Worm (Caenorhabditis elegans) whole organism, L1 larva: Measurements from ENCODE around the gene C34F6.9.

ENCODE experiments used
- C16A3.4 ChIP-seq: fragments of 150-350 bp; optimal IDR thresholded peaks from 2 replicates; lab custom pipeline; 2014; ENCODE audit warnings: missing biosample characterization, missing genetic modification characterization
- F16B12.6 ChIP-seq: fragments of 150-350 bp; optimal IDR thresholded peaks from 2 replicates; lab custom pipeline; 2014; ENCODE audit warnings: missing biosample characterization, missing genetic modification characterization
- Y116A8C.19 ChIP-seq: sonication (generic microtip); optimal IDR thresholded peaks from 2 replicates; lab custom pipeline; 2016; ENCODE audit warnings: missing compliant biosample characterization, missing genetic modification characterization, borderline replicate concordance
- aha-1 ChIP-seq: fragments of 150-350 bp; optimal IDR thresholded peaks from 2 replicates; lab custom pipeline; 2014; ENCODE audit warnings: missing biosample characterization, missing genetic modification characterization
- alr-1 ChIP-seq: fragments of 200-800 bp; sonication (Bioruptor generic); optimal IDR thresholded peaks from 2 replicates; lab custom pipeline; 2018; ENCODE audit warnings: borderline replicate concordance, mild to moderate bottlenecking, missing genetic modification characterization, missing compliant biosample characterization
- blmp-1 ChIP-seq: fragments of 150-350 bp; optimal IDR thresholded peaks from 2 replicates; lab custom pipeline; 2014; ENCODE audit warnings: missing biosample characterization, missing genetic modification characterization
- ceh-82 ChIP-seq, 3 experiments: fragments of 150-350 bp in 1 of 3; sonication (generic microtip) in 2 of 3; optimal IDR thresholded peaks; 2 replicates each; lab custom pipeline; 2014 to 2017; ENCODE audit warnings: missing biosample characterization in 3 of 3, missing genetic modification characterization in 3 of 3
- ces-1 ChIP-seq: fragments of 150-350 bp; optimal IDR thresholded peaks from 2 replicates; lab custom pipeline; 2014; ENCODE audit warnings: missing biosample characterization, missing genetic modification reagents, missing genetic modification characterization
- dpl-1 ChIP-seq, 3 experiments: fragments of 150-350 bp in 2 of 3; sonication (generic microtip) in 1 of 3; optimal IDR thresholded peaks; 2 replicates each; lab custom pipeline; 2014 to 2017; ENCODE audit warnings: missing biosample characterization in 3 of 3, missing genetic modification characterization in 3 of 3, missing genetic modification reagents in 3 of 3
- efl-1 ChIP-seq, 4 experiments: fragments of 150-350 bp; optimal IDR thresholded peaks in 3 of 4; peaks in 1 of 4; 1 replicate in 1 of 4; 2 replicates in 3 of 4; lab custom pipeline; 2014; ENCODE audit warnings: missing biosample characterization in 2 of 4, missing genetic modification characterization in 2 of 4, missing genetic modification reagents in 2 of 4
- efl-3 ChIP-seq: fragments of 200-800 bp; sonication (Bioruptor generic); optimal IDR thresholded peaks from 2 replicates; lab custom pipeline; 2018; ENCODE audit warnings: mild to moderate bottlenecking, missing genetic modification characterization, missing compliant biosample characterization
- fkh-10 ChIP-seq: sonication (generic microtip); optimal IDR thresholded peaks from 2 replicates; lab custom pipeline; 2017; ENCODE audit warnings: missing biosample characterization, missing genetic modification reagents, missing genetic modification characterization
- fkh-4 ChIP-seq: sonication (generic microtip); optimal IDR thresholded peaks from 2 replicates; lab custom pipeline; 2016; ENCODE audit warnings: missing compliant biosample characterization, missing genetic modification characterization, borderline replicate concordance
- fkh-8 ChIP-seq: sonication (generic microtip); optimal IDR thresholded peaks from 2 replicates; lab custom pipeline; 2016; ENCODE audit warnings: mild to moderate bottlenecking, missing genetic modification characterization, missing compliant biosample characterization
- grh-1 ChIP-seq: fragments of 200-800 bp; sonication (Bioruptor generic); IDR thresholded peaks from 2 replicates; pipeline ENCODE4 v1.3.6; 2022; ENCODE audit warnings: missing genetic modification reagents, missing genetic modification characterization, missing compliant biosample characterization
- hlh-4 ChIP-seq: sonication (generic microtip); optimal IDR thresholded peaks from 2 replicates; lab custom pipeline; 2016; ENCODE audit warnings: mild to moderate bottlenecking, missing genetic modification characterization, missing compliant biosample characterization
- hpl-2 ChIP-seq: fragments of 150-350 bp; optimal IDR thresholded peaks from 2 replicates; lab custom pipeline; 2014; ENCODE audit warnings: missing biosample characterization, missing genetic modification reagents, missing genetic modification characterization
- lin-13 ChIP-seq: fragments of 150-350 bp; optimal IDR thresholded peaks from 2 replicates; lab custom pipeline; 2014; ENCODE audit warnings: missing biosample characterization, missing genetic modification reagents, missing genetic modification characterization
- lin-14 ChIP-seq: fragments of 200-800 bp; sonication (Bioruptor generic); optimal IDR thresholded peaks from 2 replicates; lab custom pipeline; 2018; ENCODE audit warnings: mild to moderate bottlenecking, missing genetic modification characterization, moderate library complexity, missing compliant biosample characterization
- lin-35 ChIP-seq, 2 experiments: fragments of 150-350 bp; optimal IDR thresholded peaks; 2 replicates each; lab custom pipeline; 2014; ENCODE audit warnings: missing biosample characterization in 2 of 2, missing genetic modification characterization in 2 of 2, missing genetic modification reagents in 2 of 2
- lin-39 ChIP-seq: fragments of 150-350 bp; optimal IDR thresholded peaks from 2 replicates; lab custom pipeline; 2014; ENCODE audit warnings: missing biosample characterization, missing genetic modification reagents, missing genetic modification characterization
- lsy-2 ChIP-seq, 2 experiments: fragments of 150-350 bp; optimal IDR thresholded peaks; 2 replicates each; lab custom pipeline; 2014; ENCODE audit warnings: missing biosample characterization in 2 of 2, missing genetic modification characterization in 2 of 2
- mep-1 ChIP-seq: fragments of 150-350 bp; optimal IDR thresholded peaks from 2 replicates; lab custom pipeline; 2014; ENCODE audit warnings: missing biosample characterization, missing genetic modification characterization
- nhr-20 ChIP-seq: sonication (generic microtip); optimal IDR thresholded peaks from 2 replicates; lab custom pipeline; 2016; ENCODE audit warnings: mild to moderate bottlenecking, missing genetic modification characterization, missing compliant biosample characterization
- nhr-237 ChIP-seq: fragments of 150-350 bp; optimal IDR thresholded peaks from 2 replicates; lab custom pipeline; 2014; ENCODE audit warnings: missing biosample characterization, missing genetic modification characterization
- nhr-28 ChIP-seq: fragments of 150-350 bp; optimal IDR thresholded peaks from 2 replicates; lab custom pipeline; 2014; ENCODE audit warnings: missing biosample characterization, missing genetic modification characterization
- nhr-71 ChIP-seq: sonication (generic microtip); optimal IDR thresholded peaks from 2 replicates; lab custom pipeline; 2016; ENCODE audit warnings: mild to moderate bottlenecking, missing genetic modification characterization, moderate library complexity, missing compliant biosample characterization
- nhr-76 ChIP-seq: sonication (generic microtip); optimal IDR thresholded peaks from 2 replicates; lab custom pipeline; 2017; ENCODE audit warnings: missing biosample characterization, missing genetic modification characterization
- nhr-77 ChIP-seq: fragments of 150-350 bp; optimal IDR thresholded peaks from 2 replicates; lab custom pipeline; 2014; ENCODE audit warnings: missing biosample characterization, missing genetic modification characterization
- nhr-85 ChIP-seq: sonication (generic microtip); peaks from one replicate; lab custom pipeline; 2016; ENCODE audit warnings: missing genetic modification characterization, inconsistent platforms, missing compliant biosample characterization
- pax-3 ChIP-seq: fragments of 200-800 bp; sonication (Bioruptor generic); optimal IDR thresholded peaks from 2 replicates; lab custom pipeline; 2018; ENCODE audit warnings: mild to moderate bottlenecking, missing genetic modification characterization, moderate library complexity, missing compliant biosample characterization
- pqm-1 ChIP-seq: sonication (generic microtip); optimal IDR thresholded peaks from 3 replicates; lab custom pipeline; 2017; ENCODE audit warnings: missing biosample characterization, missing genetic modification characterization
- snpc-4 ChIP-seq: fragments of 150-350 bp; optimal IDR thresholded peaks from 2 replicates; lab custom pipeline; 2014; ENCODE audit warnings: missing biosample characterization, missing genetic modification characterization
- snu-23 ChIP-seq: sonication (generic microtip); optimal IDR thresholded peaks from 2 replicates; lab custom pipeline; 2016; ENCODE audit warnings: missing genetic modification characterization, missing compliant biosample characterization
- sptf-1 ChIP-seq: fragments of 150-350 bp; optimal IDR thresholded peaks from 2 replicates; lab custom pipeline; 2014; ENCODE audit warnings: missing biosample characterization, missing genetic modification characterization
- sup-37 ChIP-seq: fragments of 200-800 bp; sonication (Bioruptor generic); optimal IDR thresholded peaks from 2 replicates; lab custom pipeline; 2018; ENCODE audit warnings: mild to moderate bottlenecking, missing genetic modification characterization, missing compliant biosample characterization
- swsn-7 ChIP-seq: sonication (generic microtip); optimal IDR thresholded peaks from 2 replicates; lab custom pipeline; 2016; ENCODE audit warnings: missing genetic modification characterization, missing compliant biosample characterization
- tlp-1 ChIP-seq: fragments of 150-350 bp; optimal IDR thresholded peaks from 2 replicates; lab custom pipeline; 2014; ENCODE audit warnings: missing biosample characterization, missing genetic modification characterization
- unc-62 ChIP-seq: fragments of 150-350 bp; optimal IDR thresholded peaks from 2 replicates; lab custom pipeline; 2014; ENCODE audit warnings: missing biosample characterization, missing genetic modification reagents, missing genetic modification characterization
- unc-98 ChIP-seq: fragments of 200-800 bp; sonication (Bioruptor generic); IDR thresholded peaks from 2 replicates; pipeline ENCODE4 v1.3.6; 2022; ENCODE audit warnings: missing genetic modification characterization, missing compliant biosample characterization
- xbp-1 ChIP-seq: sonication (generic microtip); optimal IDR thresholded peaks from 2 replicates; lab custom pipeline; 2016; ENCODE audit warnings: missing genetic modification characterization, missing compliant biosample characterization
- ztf-11 ChIP-seq, 2 experiments: sonication (generic microtip); optimal IDR thresholded peaks; 2 replicates each; lab custom pipeline; 2016 to 2017; ENCODE audit warnings: missing genetic modification characterization in 2 of 2, missing biosample characterization in 1 of 2, missing compliant biosample characterization in 1 of 2

C34F6.9 gene

ce11 chrX:11222597-11223218 lies at the start of gene C34F6.9:
Gene C34F6.9, minus strand, starts transcription at chrX:11222647.
- TF ChIP-seq efl-1 (optimal IDR thresholded peaks at IDR 0.05; lab: Kevin White, UChicago) (no peak), efl-1 (GFP tag; optimal IDR thresholded peaks at IDR 0.05 in 1 of 2; lab: Kevin White, UChicago) (peak in 1 of 2 experiments; percentile 84), nhr-85 (tag; lab: Kevin White, UChicago) (no peak), nhr-20 (no peak), xbp-1 (tag; lab: Kevin White, UChicago) (no peak), sup-37 (GFP tag; lab: Kevin White, UChicago) (no peak), F16B12.6 (tag; lab: Kevin White, UChicago) (peak; percentile 79), mep-1 (tag; lab: Kevin White, UChicago) (peak; percentile 12), unc-62 (no peak), dpl-1 (GFP tag; optimal IDR thresholded peaks at IDR 0.05; lab: Kevin White, UChicago) (peak in 1 of 3 experiments; percentile 13), lin-14 (peak; percentile 50), fkh-10 (GFP tag; lab: Kevin White, UChicago) (no peak), blmp-1 (tag; lab: Kevin White, UChicago) (peak; percentile 6), ceh-82 (tag; optimal IDR thresholded peaks at IDR 0.05; lab: Kevin White, UChicago) (no peak), lsy-2 (tag; optimal IDR thresholded peaks at IDR 0.05; lab: Kevin White, UChicago) (peak in 1 of 2 experiments; percentile 27), nhr-237 (tag; lab: Kevin White, UChicago) (no peak), lin-35 (GFP tag; optimal IDR thresholded peaks at IDR 0.05; lab: Kevin White, UChicago) (peak in 1 of 2 experiments; percentile 13)

DNA sequence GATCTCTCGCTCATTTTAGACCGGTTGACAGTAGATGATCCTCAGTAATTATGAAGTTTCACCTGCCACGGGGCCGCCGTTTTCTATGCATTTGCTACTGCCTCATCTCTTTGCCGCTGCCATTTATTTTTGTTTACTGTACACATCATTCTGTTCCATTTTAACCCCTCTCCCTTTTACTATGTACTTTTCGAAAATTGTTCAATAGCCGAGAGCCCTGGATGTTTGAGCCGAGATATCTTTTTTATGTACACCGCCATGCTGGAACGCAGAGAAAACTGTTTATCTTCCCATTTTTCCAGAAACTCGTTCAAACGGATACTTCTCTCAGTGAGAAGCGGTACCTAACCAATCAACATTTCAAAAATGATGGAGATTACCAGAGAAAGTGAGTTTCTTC lies 48.4 kb upstream of the C34F6.9 start, which contains the start of gene ifa-1:
Gene ifa-1, plus strand, starts transcription at position 301 of the 400 bp plus-strand sequence.
- TF ChIP-seq nhr-28: no peak
- no peak for TF ChIP-seq snu-23 (GFP tag; lab: Kevin White, UChicago)
- no peak for TF ChIP-seq lin-14
- TF ChIP-seq unc-62: no peak
- no peak for TF ChIP-seq unc-98 (GFP tag; lab: Robert Waterston, UW)
- no peak for TF ChIP-seq hlh-4 (tag; lab: Kevin White, UChicago)
- TF ChIP-seq nhr-77 (tag; lab: Kevin White, UChicago): no peak
- TF ChIP-seq hpl-2 (GFP tag; lab: Kevin White, UChicago): no peak
- no peak for TF ChIP-seq ces-1 (GFP tag; lab: Kevin White, UChicago)
- TF ChIP-seq sup-37 (GFP tag; lab: Kevin White, UChicago): no peak
- TF ChIP-seq lin-39 (tag; lab: Kevin White, UChicago): no peak
- no peak for TF ChIP-seq grh-1 (GFP tag; lab: Robert Waterston, UW)
- no peak for TF ChIP-seq ztf-11 (tag; optimal IDR thresholded peaks at IDR 0.05; lab: Kevin White, UChicago)
- no peak for TF ChIP-seq swsn-7 (tag; lab: Kevin White, UChicago)
- no peak for TF ChIP-seq nhr-76 (tag; lab: Kevin White, UChicago)
- TF ChIP-seq Y116A8C.19 (tag; lab: Kevin White, UChicago): no peak
- no peak for TF ChIP-seq snpc-4 (tag; lab: Kevin White, UChicago)
- no peak for TF ChIP-seq fkh-4 (tag; lab: Kevin White, UChicago)
- no peak for TF ChIP-seq nhr-71 (tag; lab: Kevin White, UChicago)
- TF ChIP-seq C16A3.4 (tag; lab: Kevin White, UChicago): no peak
- TF ChIP-seq, all 84 proteins: peak for 0

- TF ChIP-seq unc-98 (GFP tag; lab: Robert Waterston, UW): no peak
- TF ChIP-seq pax-3: no peak
- TF ChIP-seq nhr-20: no peak
- no peak for TF ChIP-seq Y116A8C.19 (tag; lab: Kevin White, UChicago)
- TF ChIP-seq lsy-2 (tag; optimal IDR thresholded peaks at IDR 0.05; lab: Kevin White, UChicago): no peak
- TF ChIP-seq sptf-1: no peak
- TF ChIP-seq alr-1: no peak
- no peak for TF ChIP-seq snu-23 (GFP tag; lab: Kevin White, UChicago)
- TF ChIP-seq lin-13: no peak
- no peak for TF ChIP-seq fkh-8 (tag; lab: Kevin White, UChicago)
- no peak for TF ChIP-seq ces-1 (GFP tag; lab: Kevin White, UChicago)
- no peak for TF ChIP-seq F16B12.6 (tag; lab: Kevin White, UChicago)
- TF ChIP-seq snpc-4 (tag; lab: Kevin White, UChicago): no peak
- TF ChIP-seq aha-1 (tag; lab: Kevin White, UChicago): no peak
- no peak for TF ChIP-seq pqm-1 (tag; lab: Kevin White, UChicago)
- TF ChIP-seq tlp-1 (tag; lab: Kevin White, UChicago): no peak
- no peak for TF ChIP-seq grh-1 (GFP tag; lab: Robert Waterston, UW)
- TF ChIP-seq efl-3 (GFP tag; lab: Kevin White, UChicago): no peak
Measured at ce11 chrX:11268970-11269369, 46.5 kb upstream of the C34F6.9 start, which contains the start of gene C03A3.3. Gene C03A3.3, minus strand, starts transcription at chrX:11269070.
